Worm (Caenorhabditis elegans): ENCODE data around the gene C15B12.1.

- TF ChIP-seq T26A8.4 (GFP tag; IDR thresholded peaks at IDR 0.05) = no peak
- TF ChIP-seq lin-15B (tag; optimal IDR thresholded peaks at IDR 0.05) = no peak
- no peak for TF ChIP-seq nhr-11 (tag; optimal IDR thresholded peaks at IDR 0.05)
- TF ChIP-seq php-3 (GFP tag; IDR thresholded peaks at IDR 0.05) = no peak
- TF ChIP-seq aly-2 (tag; optimal IDR thresholded peaks at IDR 0.05) = no peak
- TF ChIP-seq mep-1 (tag; optimal IDR thresholded peaks at IDR 0.05) = no peak
- TF ChIP-seq pqm-1 (tag; optimal IDR thresholded peaks at IDR 0.05) = no peak
- no peak for TF ChIP-seq F49E8.2 (tag; optimal IDR thresholded peaks at IDR 0.05; ENCODE audit: borderline replicate concordance)
- no peak for TF ChIP-seq dve-1 (tag; optimal IDR thresholded peaks at IDR 0.05; ENCODE audit: insufficient read depth)
Observed at ce11 chrX:6437545-6437944, 39.1 kb upstream of the C15B12.1 start, which contains the start of gene K10C2.8.
